Worm (Caenorhabditis elegans) whole organism, L4/young adult: Measurements from ENCODE around the gene C14H10.2.

Experiments
- W03F9.2 ChIP-seq: fragments of 150-350 bp; optimal IDR thresholded peaks from 2 replicates; lab custom pipeline; 2014; ENCODE audit warnings: missing biosample characterization, missing genetic modification characterization
- dao-5 ChIP-seq: sonication (generic microtip); optimal IDR thresholded peaks from 2 replicates; lab custom pipeline; 2016; ENCODE audit warnings: missing genotype, missing genetic modification characterization, moderate library complexity, missing compliant biosample characterization
- him-1 ChIP-seq: sonication (generic microtip); optimal IDR thresholded peaks from 2 replicates; lab custom pipeline; 2016; ENCODE audit warnings: missing genotype, missing genetic modification reagents, missing genetic modification characterization, missing compliant biosample characterization

C14H10.2 gene

DNA sequence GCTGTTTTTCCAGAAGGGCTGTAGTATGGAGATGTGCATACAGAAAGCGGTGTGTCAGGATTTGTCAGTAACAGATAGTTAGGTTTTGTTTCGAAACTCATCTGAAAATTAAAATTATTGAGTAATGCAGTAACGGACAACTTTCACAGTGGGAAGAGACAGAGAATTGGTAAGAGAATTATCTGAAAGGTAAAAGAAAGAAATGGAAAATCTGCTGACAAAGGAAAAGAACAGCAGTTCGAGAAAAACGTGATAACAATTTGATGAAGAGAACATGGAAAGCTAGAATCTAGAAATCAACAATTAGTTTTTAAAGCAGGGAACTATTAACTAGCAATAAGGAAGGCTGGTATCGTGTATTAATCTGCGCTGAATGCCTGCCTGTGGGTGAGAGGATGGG, 47.4 kb downstream of the C14H10.2 start, which contains the start of gene sex-1:
TSS of gene sex-1 (minus strand) at position 101 of the 400 bp plus-strand sequence.
- TF ChIP-seq him-1 (tag; lab: Kevin White, UChicago): no peak

DNA sequence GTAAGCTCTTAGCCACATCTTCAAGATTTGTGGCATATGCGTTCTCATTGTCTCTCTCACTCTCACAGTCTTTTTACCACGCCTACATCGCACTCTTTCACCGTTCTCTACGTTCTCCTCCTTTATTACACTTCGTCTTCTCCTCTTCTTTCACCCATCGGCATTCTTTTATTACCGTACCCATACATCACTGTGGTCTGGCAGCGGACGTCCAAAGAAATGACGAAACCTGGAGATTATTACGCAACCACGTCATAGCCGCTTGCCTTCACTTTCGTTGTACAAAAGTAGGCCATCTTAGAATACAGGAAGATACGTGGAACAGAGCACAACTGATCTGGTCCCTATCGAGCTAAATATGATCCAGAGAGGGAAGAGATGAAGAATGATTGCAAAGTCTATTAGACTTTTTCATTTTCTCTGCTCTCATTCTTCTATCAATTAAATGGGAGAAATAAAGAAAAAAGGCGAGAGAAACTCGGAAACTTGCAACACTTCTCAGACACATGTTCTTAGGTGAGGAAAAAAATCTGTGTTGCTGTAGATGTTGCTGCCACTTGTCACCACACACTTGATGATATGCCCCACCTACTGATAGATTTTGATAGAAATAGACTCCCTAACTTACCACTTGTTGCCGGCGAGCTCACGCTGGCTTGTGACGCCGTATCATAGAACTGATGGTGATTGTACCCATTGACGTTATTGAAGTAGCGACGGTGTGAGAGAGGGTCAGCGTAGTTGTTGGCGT, 48.2 kb downstream of the C14H10.2 start:
- no peak for TF ChIP-seq him-1 (tag; lab: Kevin White, UChicago)
- TF ChIP-seq W03F9.2: no peak
- TF ChIP-seq dao-5 (tag; lab: Kevin White, UChicago): no peak

DNA sequence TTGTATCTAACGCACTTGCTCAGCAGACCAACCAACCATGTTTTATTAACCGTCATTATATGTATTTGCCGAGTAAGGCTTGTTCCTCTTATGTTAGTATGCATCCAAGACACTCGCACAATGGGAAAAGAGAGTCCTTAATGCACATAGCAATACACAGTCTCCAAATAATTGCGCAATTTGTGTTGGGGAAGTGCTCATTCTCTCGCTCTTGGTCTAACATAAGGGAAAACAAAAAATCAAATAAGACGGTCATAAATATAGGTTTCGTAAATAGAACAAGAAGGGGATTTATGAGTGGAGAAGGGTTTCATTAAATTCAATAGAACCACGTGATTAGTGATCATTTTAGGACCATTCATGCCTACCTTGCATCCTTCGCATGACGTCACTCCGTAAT, 49.2 kb downstream of the C14H10.2 start:
- TF ChIP-seq dao-5 (tag; lab: Kevin White, UChicago) (no peak), W03F9.2 (no peak), him-1 (tag; lab: Kevin White, UChicago) (no peak)

DNA sequence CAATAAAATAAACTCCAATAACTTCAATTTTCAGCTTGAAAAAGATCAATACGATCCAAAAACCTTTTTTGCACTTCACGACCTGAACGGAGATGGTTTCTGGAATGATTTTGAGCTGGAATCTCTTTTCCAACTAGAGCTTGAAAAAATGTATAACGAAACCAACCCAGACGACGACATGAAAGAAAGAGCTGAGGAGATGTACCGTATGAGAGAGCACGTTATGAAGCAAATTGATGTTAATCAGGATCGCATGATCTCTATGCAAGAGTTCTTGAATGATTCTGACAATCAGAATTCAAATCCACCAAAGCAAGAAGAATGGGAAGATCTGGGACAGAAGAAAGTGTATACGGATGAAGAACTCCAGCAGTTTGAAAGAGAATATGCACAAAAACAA, 53.5 kb downstream of the C14H10.2 start:
- TF ChIP-seq dao-5 (tag; lab: Kevin White, UChicago) (no peak), him-1 (tag; lab: Kevin White, UChicago) (no peak)

DNA sequence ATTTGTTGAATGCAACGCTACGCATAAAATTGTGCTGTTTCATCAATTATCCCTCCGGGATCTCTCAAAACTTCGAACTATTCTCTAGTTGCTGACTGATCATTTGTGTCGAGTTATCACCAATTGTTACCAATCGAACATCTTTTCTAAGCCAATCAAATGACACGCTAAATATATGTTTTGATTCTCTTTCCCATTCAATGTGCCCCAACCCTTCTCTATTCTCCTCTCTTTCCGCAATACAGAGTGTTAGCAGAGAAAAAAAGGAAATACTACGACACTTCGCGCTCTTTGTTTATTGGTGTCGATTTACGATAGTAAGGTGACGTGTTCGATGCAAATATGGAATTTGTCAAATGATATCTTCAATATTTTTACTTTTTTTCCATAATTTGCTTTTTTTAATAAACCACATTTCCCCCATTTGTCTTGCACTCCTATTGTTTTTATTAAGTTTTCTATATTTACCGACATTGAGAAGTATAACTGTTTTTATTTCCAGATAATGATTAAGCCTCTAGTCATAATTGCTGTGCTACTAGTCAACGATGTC, 55.4 kb downstream of the C14H10.2 start, which contains the start of gene nucb-1:
TSS of gene nucb-1 (plus strand) at position 503 of the 553 bp plus-strand sequence.
- TF ChIP-seq W03F9.2 (peak; percentile 40), dao-5 (tag; lab: Kevin White, UChicago) (no peak), him-1 (tag; lab: Kevin White, UChicago) (no peak)

DNA sequence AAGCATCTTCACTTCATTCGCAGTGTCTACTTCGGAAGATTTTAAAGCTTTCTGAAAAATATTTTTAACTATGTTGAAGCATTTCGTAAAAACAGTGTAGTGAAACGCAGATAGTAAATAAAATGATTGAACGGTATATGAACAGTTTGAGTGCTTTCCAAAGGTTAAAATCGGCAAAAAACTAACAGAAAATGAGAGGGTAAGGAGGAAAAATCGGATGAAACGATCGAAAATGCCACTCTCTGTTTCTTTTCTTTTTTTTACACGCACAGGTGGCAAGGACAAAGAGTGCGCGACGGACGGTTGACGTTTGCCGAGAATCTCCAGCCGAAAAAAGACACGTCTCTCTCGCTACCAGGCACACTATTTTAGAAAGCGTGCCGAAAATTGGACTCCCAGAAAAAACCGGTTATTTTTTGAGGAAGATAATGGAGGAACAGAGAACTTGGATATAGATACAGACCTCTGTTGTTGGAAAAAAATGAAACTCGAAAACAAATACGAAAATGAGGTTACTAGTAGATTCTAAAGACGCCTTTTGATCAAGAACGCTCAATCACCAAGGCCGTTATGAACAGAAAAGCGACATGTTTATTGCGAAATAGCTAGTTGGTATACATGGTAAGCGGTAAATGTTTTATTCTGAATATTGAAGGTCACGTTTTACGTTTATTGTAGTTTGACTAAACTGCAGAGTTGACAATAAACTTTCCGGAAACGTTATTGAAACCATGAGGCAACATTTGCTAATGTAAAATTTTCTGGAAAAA, 58.2 kb downstream of the C14H10.2 start, which contains the start of gene myrf-2:
TSS of gene myrf-2 (minus strand) at position 51 of the 770 bp plus-strand sequence.
- TF ChIP-seq dao-5 (tag; lab: Kevin White, UChicago) (no peak), him-1 (tag; lab: Kevin White, UChicago) (no peak), W03F9.2 (no peak)
